Worm (Caenorhabditis elegans) whole organism, L3 larva: Measurements from ENCODE around the gene ZK563.2.

Experiments used
- ZK546.5 ChIP-seq: sonication (generic microtip); optimal IDR thresholded peaks from 2 replicates; lab custom pipeline; 2017; ENCODE audit warnings: missing biosample characterization, missing genetic modification characterization
- ama-1 ChIP-seq: fragments of 150-350 bp; optimal IDR thresholded peaks from 2 replicates; lab custom pipeline; 2018
- ceh-28 ChIP-seq: fragments of 150-350 bp; optimal IDR thresholded peaks from 2 replicates; lab custom pipeline; 2014; ENCODE audit warnings: missing biosample characterization, missing genetic modification reagents, missing genetic modification characterization
- elt-1 ChIP-seq: fragments of 150-350 bp; optimal IDR thresholded peaks from 2 replicates; lab custom pipeline; 2014; ENCODE audit warnings: missing biosample characterization, missing genetic modification characterization
- elt-3 ChIP-seq, 3 experiments: fragments of 150-350 bp in 1 of 3; sonication (generic microtip) in 2 of 3; optimal IDR thresholded peaks; 2 replicates in 2 of 3; 4 replicates in 1 of 3; lab custom pipeline; 2014 to 2017; ENCODE audit warnings: missing biosample characterization in 3 of 3, missing genetic modification characterization in 3 of 3
- fos-1 ChIP-seq: fragments of 150-350 bp; optimal IDR thresholded peaks from 2 replicates; lab custom pipeline; 2014; ENCODE audit warnings: missing biosample characterization, missing genetic modification characterization
- mdl-1 ChIP-seq: fragments of 150-350 bp; optimal IDR thresholded peaks from 2 replicates; lab custom pipeline; 2014; ENCODE audit warnings: missing biosample characterization, missing genetic modification characterization
- nhr-12 ChIP-seq: fragments of 150-350 bp; optimal IDR thresholded peaks from 2 replicates; lab custom pipeline; 2014; ENCODE audit warnings: missing biosample characterization, missing genetic modification characterization
- nhr-237 ChIP-seq: fragments of 150-350 bp; optimal IDR thresholded peaks from 2 replicates; lab custom pipeline; 2014; ENCODE audit warnings: missing biosample characterization, missing genetic modification characterization
- pha-4 ChIP-seq: fragments of 150-350 bp; optimal IDR thresholded peaks from 2 replicates; lab custom pipeline; 2014; ENCODE audit warnings: missing biosample characterization, missing genetic modification reagents, missing genetic modification characterization
- snpc-4 ChIP-seq: fragments of 150-350 bp; optimal IDR thresholded peaks from 2 replicates; lab custom pipeline; 2014; ENCODE audit warnings: missing biosample characterization, missing genetic modification characterization

DNA sequence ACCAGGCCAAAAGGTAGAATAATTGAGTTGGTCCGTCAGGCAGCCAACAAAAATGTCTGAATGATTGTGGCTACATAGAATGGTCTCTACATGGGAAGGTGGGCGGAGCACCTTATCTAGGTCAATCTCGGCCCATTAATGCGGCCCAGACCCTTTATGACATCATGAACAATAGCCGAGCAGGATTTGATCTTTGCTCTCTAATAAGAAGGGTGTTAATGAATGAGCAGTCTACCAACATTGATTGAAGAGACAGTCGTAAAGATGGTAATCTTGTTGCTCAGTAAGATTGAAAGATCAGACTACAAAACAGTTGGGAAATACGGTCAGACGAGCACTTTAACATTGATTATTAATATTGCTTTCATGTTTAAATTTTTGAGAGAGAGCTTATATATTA, 31.6 kb downstream of the ZK563.2 start:
- TF ChIP-seq elt-3 (tag; optimal IDR thresholded peaks at IDR 0.05; lab: Kevin White, UChicago) (no peak), elt-1 (tag; lab: Kevin White, UChicago) (no peak), mdl-1 (tag; lab: Kevin White, UChicago) (no peak), ceh-28 (tag; lab: Kevin White, UChicago) (no peak), pha-4 (tag; lab: Kevin White, UChicago) (no peak), fos-1 (tag; lab: Kevin White, UChicago) (no peak), nhr-12 (tag; lab: Kevin White, UChicago) (no peak), nhr-237 (tag; lab: Kevin White, UChicago) (no peak), ZK546.5 (tag; lab: Kevin White, UChicago) (no peak), snpc-4 (tag; lab: Kevin White, UChicago) (no peak), ama-1 (lab: Kevin White, UChicago) (no peak)
